Worm (Caenorhabditis elegans): ENCODE results near the gene C34E11.2.

Gene C34E11.2

DNA sequence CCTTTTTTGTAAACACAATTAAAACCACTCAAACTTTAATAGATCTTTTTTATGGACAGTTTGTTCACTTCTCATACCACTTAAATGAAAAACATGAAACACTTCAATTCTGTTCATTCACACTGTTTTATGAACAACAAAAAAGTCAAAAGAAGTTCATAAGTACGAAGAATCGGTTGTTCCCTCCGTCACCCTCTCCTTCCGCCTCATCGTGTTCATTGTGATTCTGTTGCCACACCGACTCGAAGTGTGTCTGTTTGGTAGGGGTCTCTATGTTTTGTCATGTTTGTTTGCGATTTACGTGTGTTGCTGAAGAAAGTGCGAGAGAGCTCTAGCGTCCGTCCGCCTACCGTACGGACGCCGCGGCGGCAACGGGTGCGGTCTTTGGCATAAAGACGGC lies 55.7 kb downstream of the C34E11.2 start, which contains the start of gene lact-7:
Gene lact-7, plus strand, starts transcription at position 301 of the 400 bp plus-strand sequence.
- TF ChIP-seq sea-1 (GFP tag; conservative IDR thresholded peaks at IDR 0.05) (no peak), pes-1 (GFP tag; IDR thresholded peaks at IDR 0.05) (no peak), B0310.2 (tag; optimal IDR thresholded peaks at IDR 0.05) (no peak), scrt-1 (GFP tag; IDR thresholded peaks at IDR 0.05) (no peak), ama-1 (optimal IDR thresholded peaks at IDR 0.05) (no peak), flt-1 (GFP tag; IDR thresholded peaks at IDR 0.05) (no peak), tbx-11 (GFP tag; IDR thresholded peaks at IDR 0.05) (no peak), hmbx-1 (tag; optimal IDR thresholded peaks at IDR 0.05) (no peak), F13C5.2 (tag; optimal IDR thresholded peaks at IDR 0.05) (no peak), tbx-37 (GFP tag; conservative IDR thresholded peaks at IDR 0.05) (no peak), ets-7 (tag; optimal IDR thresholded peaks at IDR 0.05) (no peak), hnd-1 (tag; optimal IDR thresholded peaks at IDR 0.05) (no peak), tra-4 (tag; optimal IDR thresholded peaks at IDR 0.05) (no peak), ceh-13 (GFP tag; optimal IDR thresholded peaks at IDR 0.05) (no peak), ceh-36 (tag; optimal IDR thresholded peaks at IDR 0.05) (no peak), hmg-4 (GFP tag; optimal IDR thresholded peaks at IDR 0.05) (no peak), aly-1 (tag; optimal IDR thresholded peaks at IDR 0.05) (no peak)

DNA sequence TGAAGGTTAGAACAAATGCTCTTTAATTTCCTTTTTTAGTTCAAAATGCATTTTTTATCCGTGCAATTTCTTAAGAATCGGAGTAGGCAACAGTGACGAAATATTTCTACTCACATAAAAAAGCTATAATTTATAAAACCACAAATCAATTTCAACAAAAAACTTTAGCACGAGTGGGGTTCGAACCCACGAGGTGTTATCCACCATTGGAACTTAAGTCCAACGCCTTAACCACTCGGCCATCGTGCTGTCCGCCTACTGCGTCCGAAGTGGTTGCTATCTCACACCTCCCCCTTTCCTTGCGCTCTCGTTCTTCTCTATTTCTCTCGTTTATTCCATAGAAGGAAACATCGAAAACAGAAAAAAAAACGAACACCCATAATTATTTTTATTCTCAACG lies 56.9 kb downstream of the C34E11.2 start:
- TF ChIP-seq pes-1 (GFP tag; IDR thresholded peaks at IDR 0.05), result peak; percentile 94
- peak; percentile 90 for TF ChIP-seq scrt-1 (GFP tag; IDR thresholded peaks at IDR 0.05)
- no peak for TF ChIP-seq ama-1 (optimal IDR thresholded peaks at IDR 0.05)
- peak; percentile 69 for TF ChIP-seq B0310.2 (tag; optimal IDR thresholded peaks at IDR 0.05)
- TF ChIP-seq hmg-4 (GFP tag; optimal IDR thresholded peaks at IDR 0.05), result no peak
- TF ChIP-seq hmbx-1 (tag; optimal IDR thresholded peaks at IDR 0.05), result peak; percentile 63
- TF ChIP-seq F13C5.2 (tag; optimal IDR thresholded peaks at IDR 0.05), result peak; percentile 94
- TF ChIP-seq tra-4 (tag; optimal IDR thresholded peaks at IDR 0.05), result peak; percentile 46
- peak; percentile 88 for TF ChIP-seq tbx-37 (GFP tag; conservative IDR thresholded peaks at IDR 0.05)
- peak; percentile 93 for TF ChIP-seq sea-1 (GFP tag; conservative IDR thresholded peaks at IDR 0.05)
- TF ChIP-seq ceh-13 (GFP tag; optimal IDR thresholded peaks at IDR 0.05), result peak; percentile 73
- TF ChIP-seq aly-1 (tag; optimal IDR thresholded peaks at IDR 0.05), result peak; percentile 80
- TF ChIP-seq hnd-1 (tag; optimal IDR thresholded peaks at IDR 0.05), result peak; percentile 81
- TF ChIP-seq flt-1 (GFP tag; IDR thresholded peaks at IDR 0.05), result peak; percentile 87
- peak; percentile 86 for TF ChIP-seq ceh-36 (tag; optimal IDR thresholded peaks at IDR 0.05)
- peak; percentile 84 for TF ChIP-seq tbx-11 (GFP tag; IDR thresholded peaks at IDR 0.05)
- peak; percentile 73 for TF ChIP-seq ets-7 (tag; optimal IDR thresholded peaks at IDR 0.05)

Measured in whole organism, early embryonic.